Worm (Caenorhabditis elegans) whole organism, L2 larva: ENCODE data around the gene cam-1.

Experiments
- aly-2 ChIP-seq: fragments of 150-350 bp; optimal IDR thresholded peaks from 2 replicates; lab custom pipeline; 2014; ENCODE audit warnings: missing biosample characterization, missing genetic modification characterization
- ama-1 ChIP-seq: fragments of 150-350 bp; optimal IDR thresholded peaks from 2 replicates; lab custom pipeline; 2018; ENCODE audit warnings: inconsistent platforms
- egl-27 ChIP-seq: sonication (generic microtip); optimal IDR thresholded peaks from 3 replicates; lab custom pipeline; 2017; ENCODE audit warnings: missing biosample characterization, missing genetic modification reagents, missing genetic modification characterization
- nhr-11 ChIP-seq: fragments of 150-350 bp; optimal IDR thresholded peaks from 2 replicates; lab custom pipeline; 2014; ENCODE audit warnings: missing biosample characterization, missing genetic modification characterization
- nhr-21 ChIP-seq: fragments of 150-350 bp; optimal IDR thresholded peaks from 2 replicates; lab custom pipeline; 2014; ENCODE audit warnings: missing biosample characterization, missing genetic modification characterization
- unc-55 ChIP-seq: fragments of 150-350 bp; sonication (generic microtip); optimal IDR thresholded peaks from 3 replicates; lab custom pipeline; 2014; ENCODE audit warnings: missing biosample characterization, missing genetic modification reagents, missing genetic modification characterization
- ztf-11 ChIP-seq: sonication (generic microtip); optimal IDR thresholded peaks from 2 replicates; lab custom pipeline; 2017; ENCODE audit warnings: missing biosample characterization, missing genetic modification characterization

- no peak for TF ChIP-seq egl-27 (tag; lab: Kevin White, UChicago)
- TF ChIP-seq ama-1 = no peak
- TF ChIP-seq nhr-11 (tag; lab: Kevin White, UChicago) = no peak
- TF ChIP-seq aly-2 (tag; lab: Kevin White, UChicago) = no peak
- TF ChIP-seq ztf-11 (tag; lab: Kevin White, UChicago) = no peak
- no peak for TF ChIP-seq nhr-21 (tag; lab: Kevin White, UChicago)
- TF ChIP-seq unc-55 (GFP tag; lab: Kevin White, UChicago) = no peak
Measured at ce11 chrII:9258566-9258965, 51.5 kb downstream of the cam-1 start.
